Worm (Caenorhabditis elegans): ENCODE measurements around the gene hlh-6.
A peak's percentile ranks its signal among the peaks of the same experiment; 100 is the strongest.

hlh-6 gene

DNA sequence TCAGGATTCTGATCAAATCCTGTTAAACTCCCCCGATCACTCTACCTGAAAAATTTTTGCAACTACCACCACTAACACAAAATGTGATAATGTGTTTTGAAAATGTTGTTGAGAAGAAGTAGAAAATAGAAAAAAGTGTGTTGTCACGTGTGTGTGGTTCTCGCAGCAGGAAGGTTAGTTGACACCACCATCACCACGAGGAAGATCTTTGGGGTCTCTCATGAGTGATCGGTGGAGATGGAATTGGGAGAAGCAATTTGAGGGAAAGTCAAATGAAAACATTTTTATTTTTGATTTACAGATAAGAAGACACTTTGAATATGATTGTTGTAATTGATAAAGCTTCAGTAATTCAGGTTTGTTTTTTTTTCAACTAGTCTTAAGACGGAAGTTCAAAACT, 12.9 kb downstream of the hlh-6 start (continued):
- TF ChIP-seq ceh-88 (GFP tag; IDR thresholded peaks at IDR 0.05) (no peak), pax-3 (tag; optimal IDR thresholded peaks at IDR 0.05) (peak; percentile 24), tbx-2 (tag; optimal IDR thresholded peaks at IDR 0.05) (peak; percentile 49), unc-86 (tag; optimal IDR thresholded peaks at IDR 0.05) (no peak), ceh-82 (tag; optimal IDR thresholded peaks at IDR 0.05) (no peak), hpl-2 (GFP tag; optimal IDR thresholded peaks at IDR 0.05) (no peak), rnt-1 (tag; optimal IDR thresholded peaks at IDR 0.05) (peak; percentile 77), lin-35 (GFP tag; optimal IDR thresholded peaks at IDR 0.05) (peak; percentile 34 to 65), lin-39 (tag; optimal IDR thresholded peaks at IDR 0.05) (peak; percentile 12), elt-2 (tag; optimal IDR thresholded peaks at IDR 0.05) (no peak), nhr-90 (tag; optimal IDR thresholded peaks at IDR 0.05; ENCODE audit: poor library complexity) (peak; percentile 66), sox-4 (tag; optimal IDR thresholded peaks at IDR 0.05) (no peak), lin-15B (tag; optimal IDR thresholded peaks at IDR 0.05) (no peak), egl-13 (tag; optimal IDR thresholded peaks at IDR 0.05) (no peak), lin-14 (GFP tag; optimal IDR thresholded peaks at IDR 0.05) (peak; percentile 83), lir-3 (tag; optimal IDR thresholded peaks at IDR 0.05; ENCODE audit: poor library complexity) (peak; percentile 57), ztf-4 (tag; optimal IDR thresholded peaks at IDR 0.05) (peak; percentile 80), snpc-4 (tag; optimal IDR thresholded peaks at IDR 0.05) (no peak), nhr-85 (tag) (peak; percentile 91), nhr-20 (tag; optimal IDR thresholded peaks at IDR 0.05) (peak; percentile 92), Y116A8C.19 (tag; optimal IDR thresholded peaks at IDR 0.05; ENCODE audit: borderline replicate concordance) (no peak), ceh-8 (GFP tag; optimal IDR thresholded peaks at IDR 0.05) (no peak), ceh-63 (GFP tag; optimal IDR thresholded peaks at IDR 0.05) (no peak), irx-1 (tag; optimal IDR thresholded peaks at IDR 0.05) (no peak), lsy-2 (tag; optimal IDR thresholded peaks at IDR 0.05) (peak; percentile 53 to 64), nhr-237 (tag; optimal IDR thresholded peaks at IDR 0.05) (no peak), mab-9 (GFP tag; IDR thresholded peaks at IDR 0.05) (no peak), elt-3 (tag; optimal IDR thresholded peaks at IDR 0.05) (peak in 2 of 6 experiments; percentile 33 to 78), blmp-1 (tag; optimal IDR thresholded peaks at IDR 0.05) (peak; percentile 86), fkh-4 (tag; optimal IDR thresholded peaks at IDR 0.05; ENCODE audit: borderline replicate concordance) (no peak)

- no peak for TF ChIP-seq sptf-1 (tag; optimal IDR thresholded peaks at IDR 0.05)
- peak; percentile 88 for TF ChIP-seq snu-23 (GFP tag; optimal IDR thresholded peaks at IDR 0.05)
- TF ChIP-seq nhr-71 (tag; optimal IDR thresholded peaks at IDR 0.05), result peak; percentile 93
- TF ChIP-seq blmp-1 (tag; optimal IDR thresholded peaks at IDR 0.05), result peak; percentile 97
- no peak for TF ChIP-seq fkh-10 (GFP tag; optimal IDR thresholded peaks at IDR 0.05)
- no peak for TF ChIP-seq isw-1 (GFP tag; IDR thresholded peaks at IDR 0.05)
- no peak for TF ChIP-seq hlh-4 (tag; optimal IDR thresholded peaks at IDR 0.05)
- TF ChIP-seq efl-3 (GFP tag; optimal IDR thresholded peaks at IDR 0.05), result no peak
- no peak for TF ChIP-seq unc-86 (tag; optimal IDR thresholded peaks at IDR 0.05)
- peak; percentile 61 for TF ChIP-seq C16A3.4 (tag; optimal IDR thresholded peaks at IDR 0.05)
- TF ChIP-seq unc-30 (tag; optimal IDR thresholded peaks at IDR 0.05), result no peak
- TF ChIP-seq tbx-2 (tag; optimal IDR thresholded peaks at IDR 0.05), result peak; percentile 73
- peak; percentile 94 for TF ChIP-seq nhr-19 (GFP tag; conservative IDR thresholded peaks at IDR 0.05)
- peak; percentile 37 for TF ChIP-seq sup-37 (GFP tag; optimal IDR thresholded peaks at IDR 0.05)
- TF ChIP-seq nhr-90 (tag; optimal IDR thresholded peaks at IDR 0.05; ENCODE audit: poor library complexity), result peak; percentile 87
- TF ChIP-seq mab-9 (GFP tag; IDR thresholded peaks at IDR 0.05), result 0 out of 2 replicates have a peak, but pooled peaks have one; percentile 21
- TF ChIP-seq unc-62 (GFP tag; optimal IDR thresholded peaks at IDR 0.05), result no peak
- TF ChIP-seq C34B4.2 (tag; optimal IDR thresholded peaks at IDR 0.05), result no peak
- no peak for TF ChIP-seq nhr-237 (tag; optimal IDR thresholded peaks at IDR 0.05)
- no peak for TF ChIP-seq zag-1 (tag; optimal IDR thresholded peaks at IDR 0.05)
- peak; percentile 98 for TF ChIP-seq nhr-85 (tag)
- peak; percentile 33 to 73 for TF ChIP-seq lin-35 (GFP tag; optimal IDR thresholded peaks at IDR 0.05)
- peak; percentile 25 to 52 for TF ChIP-seq efl-1 (optimal IDR thresholded peaks at IDR 0.05)
- TF ChIP-seq efl-1 (GFP tag; optimal IDR thresholded peaks at IDR 0.05 in 1 of 2), result no peak
- TF ChIP-seq vab-15 (tag; optimal IDR thresholded peaks at IDR 0.05), result no peak
- peak; percentile 65 for TF ChIP-seq lin-13 (GFP tag; optimal IDR thresholded peaks at IDR 0.05)
- peak; percentile 24 to 54 (median 39) for TF ChIP-seq dpl-1 (GFP tag; optimal IDR thresholded peaks at IDR 0.05)
- TF ChIP-seq ceh-88 (GFP tag; IDR thresholded peaks at IDR 0.05), result 0 out of 2 replicates have a peak, but pooled peaks have one; percentile 20
- TF ChIP-seq ceh-8 (GFP tag; optimal IDR thresholded peaks at IDR 0.05), result no peak
- TF ChIP-seq ces-1 (GFP tag; optimal IDR thresholded peaks at IDR 0.05), result no peak
- peak; percentile 61 for TF ChIP-seq xbp-1 (tag; optimal IDR thresholded peaks at IDR 0.05)
Observed at ce11 chrII:9601069-9601468, 13.6 kb downstream of the hlh-6 start.

All from whole organism, L1 larva.